Worm (Caenorhabditis elegans) whole organism, L3 larva: ENCODE results near the gene srg-48.

Experiments
- ama-1 ChIP-seq: fragments of 150-350 bp; optimal IDR thresholded peaks from 2 replicates; lab custom pipeline; 2018
- egl-5 ChIP-seq: fragments of 150-350 bp; optimal IDR thresholded peaks from 2 replicates; lab custom pipeline; 2017; ENCODE audit warnings: missing biosample characterization, missing genetic modification reagents, missing genetic modification characterization, inconsistent platforms
- lsy-12 ChIP-seq: sonication (generic microtip); optimal IDR thresholded peaks from 2 replicates; lab custom pipeline; 2016; ENCODE audit warnings: mild to moderate bottlenecking, missing genetic modification characterization, missing compliant biosample characterization
- nfya-1 ChIP-seq: sonication (generic microtip); optimal IDR thresholded peaks from 2 replicates; lab custom pipeline; 2017; ENCODE audit warnings: missing genetic modification characterization, mild to moderate bottlenecking, missing compliant biosample characterization, antibody characterized with exemption, moderate library complexity; ENCODE audit not compliant: insufficient read depth
- nhr-11 ChIP-seq: fragments of 150-350 bp; optimal IDR thresholded peaks from 2 replicates; lab custom pipeline; 2014; ENCODE audit warnings: missing biosample characterization, missing genetic modification characterization
- nhr-237 ChIP-seq: fragments of 150-350 bp; optimal IDR thresholded peaks from 2 replicates; lab custom pipeline; 2014; ENCODE audit warnings: missing biosample characterization, missing genetic modification characterization
- nhr-77 ChIP-seq: fragments of 150-350 bp; optimal IDR thresholded peaks from 2 replicates; lab custom pipeline; 2014; ENCODE audit warnings: missing biosample characterization, missing genetic modification characterization
- pha-4 ChIP-seq: fragments of 150-350 bp; optimal IDR thresholded peaks from 2 replicates; lab custom pipeline; 2014; ENCODE audit warnings: missing biosample characterization, missing genetic modification reagents, missing genetic modification characterization
- pqm-1 ChIP-seq: fragments of 150-350 bp; optimal IDR thresholded peaks from 2 replicates; lab custom pipeline; 2017; ENCODE audit warnings: missing biosample characterization, missing genetic modification characterization, inconsistent platforms
- tbx-2 ChIP-seq: sonication (generic microtip); optimal IDR thresholded peaks from 2 replicates; lab custom pipeline; 2016; ENCODE audit warnings: mild to moderate bottlenecking, missing genetic modification characterization, missing compliant biosample characterization
- unc-62 ChIP-seq: fragments of 150-350 bp; sonication (generic microtip); optimal IDR thresholded peaks from 4 replicates; lab custom pipeline; 2014; ENCODE audit warnings: missing biosample characterization, missing genetic modification reagents, missing genetic modification characterization
- zag-1 ChIP-seq: fragments of 150-350 bp; optimal IDR thresholded peaks from 2 replicates; lab custom pipeline; 2014; ENCODE audit warnings: missing biosample characterization, missing genetic modification characterization
- ztf-4 ChIP-seq: fragments of 150-350 bp; optimal IDR thresholded peaks from 2 replicates; lab custom pipeline; 2014; ENCODE audit warnings: missing biosample characterization, missing genetic modification characterization

ce11 chrIV:7083976-7084375 lies 11.8 kb downstream of the srg-48 start:
- TF ChIP-seq ztf-4 (no peak), pha-4 (tag; lab: Kevin White, UChicago) (no peak), nhr-77 (tag; lab: Kevin White, UChicago) (no peak), pqm-1 (tag; lab: Kevin White, UChicago) (no peak), lsy-12 (no peak), ama-1 (lab: Kevin White, UChicago) (no peak), unc-62 (GFP tag; lab: Kevin White, UChicago) (no peak), nhr-237 (tag; lab: Kevin White, UChicago) (no peak), nhr-11 (tag; lab: Kevin White, UChicago) (no peak), zag-1 (no peak), tbx-2 (tag; lab: Kevin White, UChicago) (no peak), nfya-1 (tag; lab: Kevin White, UChicago) (no peak), egl-5 (tag; lab: Kevin White, UChicago) (no peak)
